Worm (Caenorhabditis elegans) whole organism, young adult: ENCODE data around the gene C36B7.4.

Experiments
- B0261.1 ChIP-seq: sonication (generic microtip); optimal IDR thresholded peaks from 2 replicates; lab custom pipeline; 2016; ENCODE audit warnings: mild to moderate bottlenecking, missing genetic modification characterization, moderate library complexity, missing compliant biosample characterization
- F10E7.11 ChIP-seq: sonication (generic microtip); optimal IDR thresholded peaks from 2 replicates; lab custom pipeline; 2017; ENCODE audit warnings: mild to moderate bottlenecking, missing genetic modification characterization, moderate library complexity, missing compliant biosample characterization
- F22D6.2 ChIP-seq: sonication (generic microtip); optimal IDR thresholded peaks from 2 replicates; lab custom pipeline; 2016; ENCODE audit warnings: mild to moderate bottlenecking, missing genetic modification characterization, missing compliant biosample characterization
- F37B4.10 ChIP-seq: fragments of 200-800 bp; sonication (Bioruptor generic); IDR thresholded peaks from 2 replicates; pipeline ENCODE4 v1.3.6; 2022; ENCODE audit warnings: missing genetic modification characterization, missing compliant biosample characterization
- F39B2.1 ChIP-seq: fragments of 200-800 bp; sonication (Bioruptor generic); IDR thresholded peaks from 2 replicates; pipeline ENCODE4 v1.3.6; 2022; ENCODE audit warnings: missing genetic modification reagents, missing genetic modification characterization, missing compliant biosample characterization
- F57A8.1 ChIP-seq: fragments of 200-800 bp; sonication (Bioruptor generic); optimal IDR thresholded peaks from 2 replicates; lab custom pipeline; 2018; ENCODE audit warnings: mild to moderate bottlenecking, missing genetic modification characterization, moderate library complexity, missing compliant biosample characterization
- K11D2.4 ChIP-seq: fragments of 200-800 bp; sonication (Bioruptor generic); IDR thresholded peaks from 2 replicates; pipeline ENCODE4 v1.3.6; 2022; ENCODE audit warnings: missing genetic modification reagents, missing genetic modification characterization, missing compliant biosample characterization
- Y53F4B.3 ChIP-seq: fragments of 200-800 bp; sonication (Bioruptor generic); IDR thresholded peaks from 2 replicates; pipeline ENCODE4 v1.3.6; 2022; ENCODE audit warnings: missing genetic modification reagents, missing genetic modification characterization, missing compliant biosample characterization
- ama-1 ChIP-seq, 3 experiments: fragments of 150-350 bp in 1 of 3; sonication (generic microtip) in 2 of 3; optimal IDR thresholded peaks; 2 replicates each; lab custom pipeline; 2014 to 2018; ENCODE audit warnings: missing biosample characterization in 2 of 3, missing genetic modification characterization in 2 of 3, missing genetic modification reagents in 2 of 3
- atf-7 ChIP-seq: sonication (generic microtip); optimal IDR thresholded peaks from 2 replicates; lab custom pipeline; 2017; ENCODE audit warnings: mild to moderate bottlenecking, missing genetic modification characterization, missing compliant biosample characterization
- athp-1 ChIP-seq: sonication (generic microtip); optimal IDR thresholded peaks from 2 replicates; lab custom pipeline; 2017; ENCODE audit warnings: mild to moderate bottlenecking, missing genetic modification characterization, missing compliant biosample characterization
- attf-5 ChIP-seq: fragments of 200-800 bp; sonication (Bioruptor generic); optimal IDR thresholded peaks from 2 replicates; lab custom pipeline; 2018; ENCODE audit warnings: mild to moderate bottlenecking, missing genetic modification characterization, missing compliant biosample characterization
- ceh-100 ChIP-seq: fragments of 200-800 bp; sonication (Bioruptor generic); IDR thresholded peaks from 2 replicates; pipeline ENCODE4 v1.3.6; 2022; ENCODE audit warnings: missing genetic modification reagents, missing genetic modification characterization, missing compliant biosample characterization
- ceh-27 ChIP-seq: fragments of 200-800 bp; sonication (Bioruptor generic); optimal IDR thresholded peaks from 2 replicates; lab custom pipeline; 2018; ENCODE audit warnings: mild to moderate bottlenecking, missing genetic modification characterization, moderate library complexity, missing compliant biosample characterization
- ceh-40 ChIP-seq: fragments of 200-800 bp; sonication (Bioruptor generic); IDR thresholded peaks from 2 replicates; pipeline ENCODE4 v1.3.6; 2022; ENCODE audit warnings: missing genetic modification characterization, missing compliant biosample characterization
- die-1 ChIP-seq: sonication (generic microtip); optimal IDR thresholded peaks from 2 replicates; lab custom pipeline; 2016; ENCODE audit warnings: missing genotype, mild to moderate bottlenecking, missing genetic modification characterization, missing compliant biosample characterization
- dox-1 ChIP-seq: fragments of 200-800 bp; sonication (Bioruptor generic); IDR thresholded peaks from 2 replicates; pipeline ENCODE4 v1.3.6; 2022; ENCODE audit warnings: missing genetic modification reagents, missing genetic modification characterization, missing compliant biosample characterization
- dpff-1 ChIP-seq: sonication (generic microtip); optimal IDR thresholded peaks from 2 replicates; lab custom pipeline; 2017; ENCODE audit warnings: mild to moderate bottlenecking, missing genetic modification characterization, missing compliant biosample characterization
- efl-1 ChIP-seq: fragments of 150-350 bp; optimal IDR thresholded peaks from 2 replicates; lab custom pipeline; 2014; ENCODE audit warnings: missing biosample characterization, missing genetic modification reagents, missing genetic modification characterization
- gei-17 ChIP-seq: fragments of 200-800 bp; sonication (Bioruptor generic); optimal IDR thresholded peaks from 2 replicates; lab custom pipeline; 2018; ENCODE audit warnings: mild to moderate bottlenecking, missing genetic modification characterization, missing compliant biosample characterization
- him-1 ChIP-seq: sonication (generic microtip); optimal IDR thresholded peaks from 2 replicates; lab custom pipeline; 2016; ENCODE audit warnings: missing genotype, missing genetic modification reagents, missing genetic modification characterization, missing compliant biosample characterization
- hsf-1 ChIP-seq: fragments of 200-800 bp; sonication (Bioruptor generic); IDR thresholded peaks from 2 replicates; pipeline ENCODE4 v1.3.6; 2022; ENCODE audit warnings: missing genetic modification reagents, missing genetic modification characterization, missing compliant biosample characterization
- let-607 ChIP-seq, 2 experiments: fragments of 200-800 bp in 1 of 2; sonication (Bioruptor generic) in 1 of 2; sonication (generic microtip) in 1 of 2; optimal IDR thresholded peaks; 2 replicates each; lab custom pipeline; 2016 to 2018; ENCODE audit warnings: mild to moderate bottlenecking in 2 of 2, missing compliant biosample characterization in 2 of 2, missing genetic modification characterization in 2 of 2, moderate library complexity in 2 of 2, missing genotype in 1 of 2
- lin-40 ChIP-seq: sonication (generic microtip); optimal IDR thresholded peaks from 2 replicates; lab custom pipeline; 2016; ENCODE audit warnings: missing genetic modification characterization, mild to moderate bottlenecking, missing compliant biosample characterization, missing genotype, missing genetic modification reagents
- lsy-27 ChIP-seq: sonication (generic microtip); optimal IDR thresholded peaks from 2 replicates; lab custom pipeline; 2017; ENCODE audit warnings: missing genetic modification characterization, mild to moderate bottlenecking, missing compliant biosample characterization, antibody characterized with exemption, missing genotype, borderline replicate concordance; ENCODE audit not compliant: insufficient read depth
- madf-8 ChIP-seq: fragments of 200-800 bp; sonication (Bioruptor generic); conservative IDR thresholded peaks from 2 replicates; pipeline ENCODE4 v1.3.6; 2022; ENCODE audit warnings: missing genetic modification reagents, missing genetic modification characterization, missing compliant biosample characterization
- nhr-179 ChIP-seq: sonication (generic microtip); optimal IDR thresholded peaks from 2 replicates; lab custom pipeline; 2016; ENCODE audit warnings: mild to moderate bottlenecking, missing genetic modification characterization, missing compliant biosample characterization
- nhr-80 ChIP-seq: sonication (generic microtip); optimal IDR thresholded peaks from 2 replicates; lab custom pipeline; 2016; ENCODE audit warnings: missing genetic modification characterization, missing compliant biosample characterization
- pbrm-1 ChIP-seq: fragments of 200-800 bp; sonication (Bioruptor generic); IDR thresholded peaks from 2 replicates; pipeline ENCODE4 v1.3.6; 2022; ENCODE audit warnings: missing genetic modification reagents, missing genetic modification characterization, missing compliant biosample characterization
- repo-1 ChIP-seq: sonication (generic microtip); optimal IDR thresholded peaks from 2 replicates; lab custom pipeline; 2017; ENCODE audit warnings: mild to moderate bottlenecking, missing genetic modification characterization, missing compliant biosample characterization
- snpc-1.1 ChIP-seq: sonication (generic microtip); optimal IDR thresholded peaks from 2 replicates; lab custom pipeline; 2017; ENCODE audit warnings: missing genetic modification characterization, mild to moderate bottlenecking, missing compliant biosample characterization, antibody characterized with exemption, moderate library complexity, missing genotype, missing genetic modification reagents; ENCODE audit not compliant: insufficient read depth
- tlf-1 ChIP-seq: fragments of 200-800 bp; sonication (Bioruptor generic); optimal IDR thresholded peaks from 2 replicates; lab custom pipeline; 2018; ENCODE audit warnings: mild to moderate bottlenecking, missing genetic modification characterization, missing compliant biosample characterization
- unc-130 ChIP-seq: sonication (generic microtip); optimal IDR thresholded peaks from 2 replicates; lab custom pipeline; 2016; ENCODE audit warnings: missing genetic modification reagents, missing genetic modification characterization, missing compliant biosample characterization
- unc-62 ChIP-seq: fragments of 150-350 bp; optimal IDR thresholded peaks from 2 replicates; lab custom pipeline; 2014; ENCODE audit warnings: missing biosample characterization, missing genetic modification reagents, missing genetic modification characterization
- ztf-25 ChIP-seq: fragments of 200-800 bp; sonication (Bioruptor generic); IDR thresholded peaks from 2 replicates; pipeline ENCODE4 v1.3.6; 2022; ENCODE audit warnings: missing genetic modification reagents, missing genetic modification characterization, missing compliant biosample characterization
- ztf-26 ChIP-seq: sonication (generic microtip); optimal IDR thresholded peaks from 2 replicates; lab custom pipeline; 2017; ENCODE audit warnings: missing genetic modification characterization, missing compliant biosample characterization

C36B7.4 gene

DNA sequence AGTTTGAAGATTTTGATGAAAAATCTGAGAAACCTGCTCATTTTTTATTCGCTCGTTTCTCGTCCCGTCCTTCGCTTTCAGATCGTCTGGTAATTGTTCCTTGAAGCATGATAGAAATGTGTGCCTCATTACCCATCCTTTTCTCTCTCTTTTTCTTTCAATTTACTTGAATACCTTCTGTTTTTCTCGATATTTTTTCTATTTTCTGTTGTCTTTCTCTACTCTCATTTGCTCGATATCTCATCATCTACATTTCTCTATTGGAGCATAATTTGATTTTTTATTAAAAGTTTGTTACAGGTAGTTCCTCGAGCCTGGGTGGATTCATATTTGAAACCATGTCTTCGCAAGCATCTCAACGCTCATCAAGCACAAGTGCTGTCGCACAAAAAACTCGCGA lies 35.5 kb downstream of the C36B7.4 start, which contains the start of gene ubc-17:
ubc-17 (plus strand) TSS at position 301 of the 400 bp plus-strand sequence.
- no peak for TF ChIP-seq unc-130 (GFP tag; lab: Kevin White, UChicago)
- no peak for TF ChIP-seq ceh-100 (GFP tag; lab: Robert Waterston, UW)
- no peak for TF ChIP-seq let-607 (tag; optimal IDR thresholded peaks at IDR 0.05; lab: Kevin White, UChicago)
- TF ChIP-seq F22D6.2 (tag; lab: Kevin White, UChicago): no peak
- TF ChIP-seq repo-1 (tag; lab: Kevin White, UChicago): no peak
- TF ChIP-seq F39B2.1: no peak
- no peak for TF ChIP-seq ama-1 (optimal IDR thresholded peaks at IDR 0.05; lab: Kevin White, UChicago)
- TF ChIP-seq ama-1 (GFP tag; optimal IDR thresholded peaks at IDR 0.05; lab: Kevin White, UChicago): no peak
- TF ChIP-seq B0261.1 (tag; lab: Kevin White, UChicago): no peak
- no peak for TF ChIP-seq F57A8.1 (GFP tag; lab: Kevin White, UChicago)
- TF ChIP-seq unc-62 (GFP tag; lab: Kevin White, UChicago): no peak
- no peak for TF ChIP-seq F10E7.11 (tag; lab: Kevin White, UChicago)
- TF ChIP-seq ztf-26 (tag; lab: Kevin White, UChicago): no peak
- no peak for TF ChIP-seq nhr-80 (tag; lab: Kevin White, UChicago)
- no peak for TF ChIP-seq dpff-1
- no peak for TF ChIP-seq efl-1 (GFP tag; lab: Kevin White, UChicago)
- no peak for TF ChIP-seq attf-5 (GFP tag; lab: Kevin White, UChicago)
- no peak for TF ChIP-seq madf-8
- TF ChIP-seq snpc-1.1 (tag; lab: Kevin White, UChicago): no peak
- TF ChIP-seq ceh-40: no peak
- TF ChIP-seq him-1 (tag; lab: Kevin White, UChicago): no peak

DNA sequence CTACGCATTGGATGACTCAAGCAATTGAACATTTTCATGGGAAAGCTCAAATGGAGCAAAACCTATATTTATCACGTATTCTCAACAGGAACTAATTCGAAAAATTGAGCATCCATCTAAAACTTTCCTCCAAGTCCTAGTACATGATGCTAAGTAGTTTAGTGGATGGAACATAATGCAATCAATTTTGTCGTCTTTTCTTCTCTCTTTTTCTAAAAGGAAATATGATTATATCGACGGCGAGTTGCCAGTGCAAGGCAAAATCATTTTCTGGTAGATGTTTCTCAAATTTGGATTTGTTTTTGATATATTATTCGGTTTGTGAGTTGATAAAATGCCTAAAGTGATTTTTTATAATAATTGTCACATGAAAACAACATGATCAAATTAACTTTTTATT lies 45.1 kb downstream of the C36B7.4 start:
- TF ChIP-seq repo-1 (tag; lab: Kevin White, UChicago) (no peak), hsf-1 (no peak), lin-40 (no peak), ztf-25 (no peak), efl-1 (GFP tag; lab: Kevin White, UChicago) (no peak), nhr-179 (tag; lab: Kevin White, UChicago) (no peak), die-1 (tag; lab: Kevin White, UChicago) (no peak), F57A8.1 (GFP tag; lab: Kevin White, UChicago) (no peak), atf-7 (tag; lab: Kevin White, UChicago) (no peak), Y53F4B.3 (no peak), ceh-27 (no peak), gei-17 (GFP tag; lab: Kevin White, UChicago) (no peak), dox-1 (no peak)

DNA sequence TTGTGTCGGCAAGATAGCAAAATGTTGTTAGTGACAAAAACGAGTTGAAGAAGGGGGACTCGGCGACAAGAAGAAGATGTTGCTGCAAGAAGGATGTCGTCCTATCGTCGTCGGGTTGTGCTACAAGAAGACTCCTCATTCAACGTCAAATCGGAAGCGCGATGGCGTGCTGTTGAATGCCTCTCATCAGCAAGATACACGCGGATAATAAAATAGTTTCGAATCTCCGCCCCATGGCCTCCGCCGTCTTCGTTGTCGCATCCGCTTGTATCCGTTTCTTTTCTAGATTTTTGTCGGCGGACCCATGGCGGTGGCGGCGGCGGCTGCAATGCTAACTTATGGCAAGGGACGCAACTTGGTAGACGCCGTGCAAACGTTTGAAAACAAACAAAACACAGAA lies 47.8 kb downstream of the C36B7.4 start:
- TF ChIP-seq atf-7 (tag; lab: Kevin White, UChicago): no peak
- TF ChIP-seq pbrm-1 (GFP tag; lab: Robert Waterston, UW): no peak
- TF ChIP-seq F37B4.10 (GFP tag; lab: Robert Waterston, UW): 0 out of 2 replicates have a peak, but pooled peaks have one; percentile 70
- TF ChIP-seq dox-1: no peak
- TF ChIP-seq F39B2.1: no peak
- no peak for TF ChIP-seq tlf-1 (GFP tag; lab: Kevin White, UChicago)

DNA sequence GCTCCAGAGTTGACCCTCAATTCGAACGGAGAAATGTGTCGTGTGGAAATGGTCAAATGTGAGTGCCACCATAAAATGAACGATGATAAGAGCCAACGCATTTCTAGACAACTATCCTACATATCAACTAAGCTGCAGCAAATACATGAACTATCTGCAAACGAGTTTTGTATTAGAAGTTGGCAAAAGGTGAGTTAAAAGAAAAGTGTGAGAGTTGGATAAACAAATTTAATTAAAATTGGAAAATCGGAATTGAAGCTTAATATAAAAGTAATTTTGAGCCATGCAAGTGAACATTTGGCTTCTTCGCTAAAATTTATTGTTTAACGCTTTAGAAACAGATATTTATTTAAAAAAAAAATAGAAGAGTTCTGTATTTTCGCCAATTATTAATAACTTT lies 49.9 kb downstream of the C36B7.4 start, which contains the start of gene cest-19:
cest-19 (minus strand) TSS at position 101 of the 400 bp plus-strand sequence.
- no peak for TF ChIP-seq lsy-27
- no peak for TF ChIP-seq athp-1 (tag; lab: Kevin White, UChicago)
- no peak for TF ChIP-seq K11D2.4
